Fruit fly (Drosophila melanogaster): ENCODE results near the gene Ssdp.

DNA sequence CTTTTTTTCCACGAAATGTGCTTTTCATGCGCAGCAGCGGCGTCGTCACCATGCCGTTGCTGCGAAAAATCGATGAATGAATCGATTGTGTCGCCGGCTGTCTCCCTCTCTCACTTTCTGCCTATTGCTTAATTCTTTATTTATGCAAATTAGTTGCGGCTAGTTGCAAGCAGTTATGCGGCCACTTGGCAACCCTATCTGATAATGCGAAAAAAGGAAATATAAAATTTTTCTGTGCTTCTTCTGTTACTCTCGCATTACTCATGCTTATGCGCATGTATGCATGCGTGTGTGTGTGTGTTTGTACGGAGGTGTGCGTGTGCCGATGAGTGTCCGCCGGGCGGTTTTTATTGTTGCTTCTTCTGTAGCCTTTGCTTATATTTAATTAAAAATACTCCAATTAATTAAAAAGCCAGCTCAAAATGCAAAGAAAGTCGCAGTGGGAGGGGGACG, 44.3 kb upstream of the Ssdp start:
- TF ChIP-seq CG7045 (GFP tag; optimal IDR thresholded peaks at IDR 0.05) (no peak), CG7101 (tag; optimal IDR thresholded peaks at IDR 0.05) (no peak), cnc (optimal IDR thresholded peaks at IDR 0.05) (no peak), CG11617 (GFP tag; optimal IDR thresholded peaks at IDR 0.05) (no peak), Mnt (GFP tag; optimal IDR thresholded peaks at IDR 0.05) (no peak), cic (GFP tag; optimal IDR thresholded peaks at IDR 0.05) (no peak), pad (GFP tag; optimal IDR thresholded peaks at IDR 0.05) (no peak), kay (GFP tag; ENCODE audit: borderline replicate concordance) (peak; percentile 96), toe (GFP tag; optimal IDR thresholded peaks at IDR 0.05) (no peak), Hr96 (GFP tag; optimal IDR thresholded peaks at IDR 0.05) (peak; percentile 38), ovo (GFP tag; optimal IDR thresholded peaks at IDR 0.05) (no peak), tj (GFP tag; optimal IDR thresholded peaks at IDR 0.05) (no peak), Crg-1 (GFP tag; optimal IDR thresholded peaks at IDR 0.05) (no peak)
